Worm (Caenorhabditis elegans) whole organism, late embryonic: Measurements from ENCODE around the gene elp-1.

Source experiments
- ama-1 ChIP-seq: fragments of 150-350 bp; optimal IDR thresholded peaks from 2 replicates; lab custom pipeline; 2014
- dmd-4 ChIP-seq: sonication (generic microtip); optimal IDR thresholded peaks from 2 replicates; lab custom pipeline; 2016; ENCODE audit warnings: borderline replicate concordance, missing genetic modification characterization, missing compliant biosample characterization
- lim-6 ChIP-seq: sonication (generic microtip); optimal IDR thresholded peaks from 2 replicates; lab custom pipeline; 2016; ENCODE audit warnings: missing genetic modification characterization, missing compliant biosample characterization
- pqm-1 ChIP-seq: sonication (generic microtip); optimal IDR thresholded peaks from 2 replicates; lab custom pipeline; 2016; ENCODE audit warnings: missing genetic modification characterization, missing compliant biosample characterization
- rnt-1 ChIP-seq: sonication (generic microtip); optimal IDR thresholded peaks from 2 replicates; lab custom pipeline; 2016; ENCODE audit warnings: missing genetic modification characterization, missing compliant biosample characterization
- tbx-7 ChIP-seq: sonication (generic microtip); optimal IDR thresholded peaks from 2 replicates; lab custom pipeline; 2016; ENCODE audit warnings: missing genotype, missing genetic modification characterization, missing compliant biosample characterization

DNA sequence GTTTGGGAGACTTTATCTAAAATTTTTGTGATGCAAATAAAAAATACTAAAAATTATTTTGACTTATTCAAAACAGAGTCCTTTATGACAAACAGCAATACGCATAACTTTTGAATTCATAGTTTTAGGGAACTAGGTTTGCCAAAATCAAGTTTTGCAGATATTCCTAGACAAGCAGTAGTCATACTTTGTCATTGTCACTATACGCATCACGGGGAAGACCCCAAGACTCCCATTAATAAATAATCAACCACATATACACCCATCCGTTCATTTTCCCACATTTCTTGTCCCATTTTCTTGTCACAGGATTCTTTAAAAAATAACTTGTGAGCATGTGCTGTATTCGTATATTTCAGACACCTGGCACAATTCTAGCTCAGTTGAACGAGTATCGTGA is 44.5 kb upstream of the elp-1 start, which contains the start of gene Y44A6D.7:
- no peak for TF ChIP-seq dmd-4 (tag; lab: Kevin White, UChicago)
- TF ChIP-seq ama-1 (lab: Kevin White, UChicago): no peak
- TF ChIP-seq tbx-7 (tag; lab: Kevin White, UChicago): no peak
- no peak for TF ChIP-seq pqm-1 (tag; lab: Kevin White, UChicago)
- no peak for TF ChIP-seq rnt-1
- TF ChIP-seq lim-6: no peak
